Fruit fly (Drosophila melanogaster) whole organism, embryonic: Measurements from ENCODE around the gene CAH3.

ENCODE experiments used
- Ada2b ChIP-seq: fragments of 200-800 bp; sonication (Bioruptor generic); IDR thresholded peaks from 2 replicates; pipeline ENCODE4 v1.3.6; 2022; ENCODE audit warnings: missing biosample characterization, missing genetic modification characterization
- Aef1 ChIP-seq: fragments of 200-800 bp; sonication (Bioruptor generic); IDR thresholded peaks from 3 replicates; pipeline ENCODE4 v1.3.6; 2022; ENCODE audit warnings: missing biosample characterization, missing genetic modification characterization
- Bdp1 ChIP-seq: fragments of 200-800 bp; sonication (Bioruptor generic); optimal IDR thresholded peaks from 3 replicates; lab custom pipeline; 2016; ENCODE audit warnings: missing biosample characterization, missing genetic modification characterization
- Blimp-1 ChIP-seq: fragments of 200-800 bp; sonication (Bioruptor generic); optimal IDR thresholded peaks from 3 replicates; lab custom pipeline; 2018; ENCODE audit warnings: missing biosample characterization, missing genetic modification characterization, mild to moderate bottlenecking, moderate library complexity, missing genetic modification reagents
- BtbVII ChIP-seq: fragments of 200-800 bp; sonication (Bioruptor generic); optimal IDR thresholded peaks from 3 replicates; lab custom pipeline; 2017; ENCODE audit warnings: missing biosample characterization, mild to moderate bottlenecking, missing genetic modification characterization
- Bteb2 ChIP-seq: fragments of 200-800 bp; sonication (Bioruptor generic); optimal IDR thresholded peaks from 2 replicates; lab custom pipeline; 2016; ENCODE audit warnings: missing biosample characterization, missing genetic modification characterization
- CG10209 ChIP-seq: fragments of 200-800 bp; sonication (Bioruptor generic); optimal IDR thresholded peaks from 3 replicates; lab custom pipeline; 2017; ENCODE audit warnings: missing biosample characterization, mild to moderate bottlenecking, missing genetic modification characterization, missing genetic modification reagents
- CG10274 ChIP-seq: fragments of 200-800 bp; sonication (Bioruptor generic); optimal IDR thresholded peaks from 3 replicates; lab custom pipeline; 2017; ENCODE audit warnings: missing biosample characterization, mild to moderate bottlenecking, missing genetic modification characterization
- CG12744 ChIP-seq: fragments of 200-800 bp; sonication (Bioruptor generic); optimal IDR thresholded peaks from 2 replicates; lab custom pipeline; 2016; ENCODE audit warnings: missing biosample characterization, missing genetic modification characterization
- CG16815 ChIP-seq: fragments of 200-800 bp; sonication (Bioruptor generic); optimal IDR thresholded peaks from 3 replicates; lab custom pipeline; 2017; ENCODE audit warnings: missing biosample characterization, mild to moderate bottlenecking, missing genetic modification characterization
- CG18764 ChIP-seq: fragments of 200-800 bp; sonication (Bioruptor generic); optimal IDR thresholded peaks from 3 replicates; lab custom pipeline; 2016; ENCODE audit warnings: missing biosample characterization, missing genetic modification characterization
- CG2199 ChIP-seq: fragments of 200-800 bp; sonication (Bioruptor generic); IDR thresholded peaks from 3 replicates; pipeline ENCODE4 v1.3.6; 2022; ENCODE audit warnings: missing biosample characterization, missing genetic modification characterization
- CG3065 ChIP-seq: fragments of 200-800 bp; sonication (Bioruptor generic); optimal IDR thresholded peaks from 2 replicates; lab custom pipeline; 2016; ENCODE audit warnings: missing biosample characterization, missing genetic modification characterization
- CG32772 ChIP-seq: fragments of 200-800 bp; sonication (Bioruptor generic); IDR thresholded peaks from 2 replicates; pipeline ENCODE4 v1.3.6; 2022; ENCODE audit warnings: missing biosample characterization, missing genetic modification characterization
- CG34376 ChIP-seq: fragments of 200-800 bp; sonication (Bioruptor generic); optimal IDR thresholded peaks from 2 replicates; lab custom pipeline; 2018; ENCODE audit warnings: missing biosample characterization, mild to moderate bottlenecking, missing genetic modification characterization
- CG3726 ChIP-seq: fragments of 200-800 bp; sonication (Bioruptor generic); IDR thresholded peaks from 3 replicates; pipeline ENCODE4, ENCODE4 v1.3.6; 2022; ENCODE audit warnings: missing biosample characterization, missing genetic modification characterization
- CG3838 ChIP-seq: fragments of 200-800 bp; sonication (Bioruptor generic); optimal IDR thresholded peaks from 3 replicates; lab custom pipeline; 2016; ENCODE audit warnings: missing biosample characterization, missing genetic modification characterization
- CG4282 ChIP-seq: fragments of 200-800 bp; sonication (Bioruptor generic); optimal IDR thresholded peaks from 2 replicates; lab custom pipeline; 2016; ENCODE audit warnings: missing biosample characterization, missing genetic modification characterization
- CG4360 ChIP-seq: fragments of 200-800 bp; sonication (Bioruptor generic); IDR thresholded peaks from 2 replicates; pipeline ENCODE4 v1.3.6; 2022; ENCODE audit warnings: missing biosample characterization, missing genetic modification characterization
- CG4404 ChIP-seq: fragments of 200-800 bp; sonication (Bioruptor generic); IDR thresholded peaks from 2 replicates; pipeline ENCODE4 v1.3.6; 2022; ENCODE audit warnings: missing biosample characterization, missing genetic modification characterization
- CG7745 ChIP-seq: fragments of 200-800 bp; sonication (Bioruptor generic); optimal IDR thresholded peaks from 2 replicates; lab custom pipeline; 2018; ENCODE audit warnings: missing biosample characterization, mild to moderate bottlenecking, missing genetic modification characterization, moderate library complexity
- CG7963 ChIP-seq: fragments of 200-800 bp; sonication (Bioruptor generic); IDR thresholded peaks from 3 replicates; pipeline ENCODE4 v1.3.6; 2022; ENCODE audit warnings: missing biosample characterization, missing genetic modification characterization; ENCODE audit not compliant: partially characterized antibody
- CHES-1-like ChIP-seq: fragments of 200-800 bp; sonication (Bioruptor generic); optimal IDR thresholded peaks from 2 replicates; lab custom pipeline; 2016; ENCODE audit warnings: missing biosample characterization, missing genetic modification characterization
- CoRest ChIP-seq: fragments of 200-800 bp; sonication (Bioruptor generic); optimal IDR thresholded peaks from 3 replicates; lab custom pipeline; 2018; ENCODE audit warnings: missing biosample characterization, mild to moderate bottlenecking, missing genetic modification characterization, moderate library complexity
- Dek ChIP-seq: fragments of 200-800 bp; sonication (Bioruptor generic); optimal IDR thresholded peaks from 3 replicates; lab custom pipeline; 2019; ENCODE audit warnings: missing biosample characterization, mild to moderate bottlenecking, missing genetic modification characterization, moderate library complexity
- Dip3 ChIP-seq: fragments of 200-800 bp; sonication (Bioruptor generic); optimal IDR thresholded peaks from 3 replicates; lab custom pipeline; 2016; ENCODE audit warnings: missing biosample characterization, missing genetic modification characterization
- HLH3B ChIP-seq: fragments of 200-800 bp; sonication (Bioruptor generic); IDR thresholded peaks from 2 replicates; pipeline ENCODE4 v1.3.6; 2022; ENCODE audit warnings: missing biosample characterization, missing genetic modification characterization
- Hr3 ChIP-seq: fragments of 200-800 bp; sonication (Bioruptor generic); optimal IDR thresholded peaks from 3 replicates; lab custom pipeline; 2016; ENCODE audit warnings: missing biosample characterization, missing genetic modification characterization
- Lhr ChIP-seq: fragments of 200-800 bp; sonication (Bioruptor generic); optimal IDR thresholded peaks from 3 replicates; lab custom pipeline; 2017; ENCODE audit warnings: mild to moderate bottlenecking, missing biosample characterization, missing genetic modification reagents, missing genetic modification characterization
- Spps ChIP-seq: fragments of 200-800 bp; sonication (Bioruptor generic); optimal IDR thresholded peaks from 2 replicates; lab custom pipeline; 2018; ENCODE audit warnings: missing biosample characterization, mild to moderate bottlenecking, missing genetic modification characterization
- Sry-β ChIP-seq: fragments of 200-800 bp; sonication (Bioruptor generic); optimal IDR thresholded peaks from 2 replicates; lab custom pipeline; 2018; ENCODE audit warnings: missing biosample characterization, mild to moderate bottlenecking, missing genetic modification characterization, moderate library complexity
- abd-A ChIP-seq: fragments of 200-800 bp; sonication (Bioruptor generic); optimal IDR thresholded peaks from 3 replicates; lab custom pipeline; 2019; ENCODE audit warnings: missing biosample characterization, mild to moderate bottlenecking, missing genetic modification characterization, moderate library complexity
- ac ChIP-seq: fragments of 200-800 bp; sonication (Bioruptor generic); optimal IDR thresholded peaks from 3 replicates; lab custom pipeline; 2017; ENCODE audit warnings: missing biosample characterization, mild to moderate bottlenecking, missing genetic modification characterization
- chif ChIP-seq, 2 experiments: fragments of 200-800 bp; sonication (Bioruptor generic); optimal IDR thresholded peaks; 3 replicates each; lab custom pipeline; 2016; ENCODE audit warnings: missing biosample characterization in 2 of 2, missing genetic modification characterization in 2 of 2
- crol ChIP-seq: fragments of 200-800 bp; sonication (Bioruptor generic); IDR thresholded peaks from 2 replicates; pipeline ENCODE4 v1.3.6; 2022; ENCODE audit warnings: missing biosample characterization, missing genetic modification characterization
- danr ChIP-seq: fragments of 200-800 bp; sonication (Bioruptor generic); IDR thresholded peaks from 2 replicates; pipeline ENCODE4 v1.3.6; 2022; ENCODE audit warnings: missing biosample characterization, missing genetic modification characterization
- eve ChIP-seq, 2 experiments: fragments of >200 bp; optimal IDR thresholded peaks; 2 replicates each; lab custom pipeline; 2017; ENCODE audit warnings: missing biosample characterization in 2 of 2, missing genetic modification characterization in 2 of 2
- kni ChIP-seq: fragments of 200-800 bp; sonication (Bioruptor generic); optimal IDR thresholded peaks from 3 replicates; lab custom pipeline; 2017; ENCODE audit warnings: mild to moderate bottlenecking, missing biosample characterization, missing genetic modification reagents, missing genetic modification characterization
- knrl ChIP-seq: fragments of 200-800 bp; sonication (Bioruptor generic); IDR thresholded peaks from 3 replicates; pipeline ENCODE4 v1.3.6; 2022; ENCODE audit warnings: missing biosample characterization, missing genetic modification characterization; ENCODE audit not compliant: partially characterized antibody
- lov ChIP-seq, 2 experiments: fragments of 200-800 bp in 1 of 2; fragments of >200 bp in 1 of 2; sonication (Bioruptor generic) in 1 of 2; IDR thresholded peaks in 1 of 2; optimal IDR thresholded peaks in 1 of 2; 2 replicates in 1 of 2; 3 replicates in 1 of 2; pipeline versions ENCODE4 v1.3.6 to Lab custom; 2017 to 2022; ENCODE audit warnings: missing biosample characterization in 1 of 2, missing genetic modification characterization in 1 of 2
- pros ChIP-seq: fragments of 200-800 bp; sonication (Bioruptor generic); optimal IDR thresholded peaks from 3 replicates; lab custom pipeline; 2019; ENCODE audit warnings: missing biosample characterization, mild to moderate bottlenecking, missing genetic modification characterization, moderate library complexity
- row ChIP-seq: fragments of 200-800 bp; sonication (Bioruptor generic); IDR thresholded peaks from 3 replicates; pipeline ENCODE4 v1.3.6; 2022; ENCODE audit warnings: missing biosample characterization, missing genetic modification characterization
- sens ChIP-seq: fragments of 200-800 bp; sonication (Bioruptor generic); peaks from one replicate; lab custom pipeline; 2016; ENCODE audit warnings: missing biosample characterization, missing genetic modification characterization
- shn ChIP-seq: fragments of 200-800 bp; sonication (Bioruptor generic); optimal IDR thresholded peaks from 3 replicates; lab custom pipeline; 2016; ENCODE audit warnings: missing biosample characterization, missing genetic modification characterization
- sima ChIP-seq: fragments of 200-800 bp; sonication (Bioruptor generic); optimal IDR thresholded peaks from 2 replicates; lab custom pipeline; 2016; ENCODE audit warnings: missing biosample characterization, missing genetic modification characterization
- stc ChIP-seq: fragments of 200-800 bp; sonication (Bioruptor generic); IDR thresholded peaks from 2 replicates; pipeline ENCODE4 v1.3.6; 2022; ENCODE audit warnings: missing biosample characterization, missing genetic modification characterization
- tin ChIP-seq: fragments of 200-800 bp; sonication (Bioruptor generic); optimal IDR thresholded peaks from 3 replicates; lab custom pipeline; 2016; ENCODE audit warnings: missing biosample characterization, missing genetic modification characterization
- tll ChIP-seq, 2 experiments: fragments of 200-800 bp in 1 of 2; fragments of >200 bp in 1 of 2; sonication (Bioruptor generic) in 1 of 2; optimal IDR thresholded peaks; 2 replicates each; lab custom pipeline; 2017 to 2019; ENCODE audit warnings: missing biosample characterization in 2 of 2, missing genetic modification characterization in 2 of 2, mild to moderate bottlenecking in 1 of 2, moderate library complexity in 1 of 2
- tx ChIP-seq: fragments of 200-800 bp; sonication (Bioruptor generic); optimal IDR thresholded peaks from 2 replicates; lab custom pipeline; 2016; ENCODE audit warnings: missing biosample characterization, missing genetic modification characterization
- zfh1 ChIP-seq: fragments of 200-800 bp; sonication (Bioruptor generic); IDR thresholded peaks from 3 replicates; pipeline ENCODE4 v1.3.6; 2022; ENCODE audit warnings: missing biosample characterization, missing genetic modification characterization

Gene CAH3

dm6 chrX:8660354-8660753 is 20.7 kb upstream of the CAH3 start (continued):
- TF ChIP-seq CHES-1-like (GFP tag; lab: Kevin White, UChicago) (no peak), CG10209 (no peak), CG3065 (GFP tag; lab: Kevin White, UChicago) (no peak), CG3726 (no peak), tin (GFP tag; lab: Kevin White, UChicago) (no peak), zfh1 (GFP tag; lab: Robert Waterston, UW) (no peak), Ada2b (GFP tag; lab: Robert Waterston, UW) (no peak), ac (GFP tag; lab: Kevin White, UChicago) (no peak), knrl (GFP tag; lab: Robert Waterston, UW) (no peak), sens (GFP tag; lab: Kevin White, UChicago) (peak; percentile 39), CG18764 (no peak), stc (no peak), HLH3B (GFP tag; lab: Robert Waterston, UW) (no peak), crol (GFP tag; lab: Robert Waterston, UW) (peak; percentile 89), pros (GFP tag; lab: Kevin White, UChicago) (peak; percentile 90), CG4360 (GFP tag; lab: Robert Waterston, UW) (no peak), CoRest (no peak), tll (GFP tag; optimal IDR thresholded peaks at IDR 0.05; lab: Kevin White, UChicago) (no peak), row (GFP tag; lab: Robert Waterston, UW) (no peak; the same call in 2 of the 3 replicates), Lhr (no peak), eve (GFP tag; optimal IDR thresholded peaks at IDR 0.05; lab: Kevin White, UChicago) (no peak), CG7745 (no peak), chif (GFP tag; optimal IDR thresholded peaks at IDR 0.05; lab: Kevin White, UChicago) (no peak)

- no peak for TF ChIP-seq CG34376 (GFP tag; lab: Kevin White, UChicago)
- no peak for TF ChIP-seq tx
- peak; percentile 81 for TF ChIP-seq abd-A
- peak; percentile 82 for TF ChIP-seq CG4360 (GFP tag; lab: Robert Waterston, UW)
- TF ChIP-seq lov (optimal IDR thresholded peaks at IDR 0.05; lab: Kevin White, UChicago): no peak
- TF ChIP-seq lov (GFP tag; IDR thresholded peaks at IDR 0.05; lab: Robert Waterston, UW): no peak
- TF ChIP-seq shn (GFP tag; lab: Kevin White, UChicago): no peak
- TF ChIP-seq CG10274 (GFP tag; lab: Kevin White, UChicago): no peak
- no peak for TF ChIP-seq CG4282
- TF ChIP-seq CG4404 (GFP tag; lab: Robert Waterston, UW): no peak
- TF ChIP-seq Blimp-1 (GFP tag; lab: Kevin White, UChicago): no peak
- peak; percentile 3 for TF ChIP-seq pros (GFP tag; lab: Kevin White, UChicago)
- TF ChIP-seq Aef1 (GFP tag; lab: Robert Waterston, UW): no peak
- TF ChIP-seq kni (GFP tag; lab: Kevin White, UChicago): peak; percentile 69
- TF ChIP-seq sima (GFP tag; lab: Kevin White, UChicago): no peak
- no peak for TF ChIP-seq CG3838 (GFP tag; lab: Kevin White, UChicago)
- no peak for TF ChIP-seq CG2199 (GFP tag; lab: Robert Waterston, UW)
- TF ChIP-seq CG32772 (GFP tag; lab: Robert Waterston, UW): no peak
- peak; percentile 79 for TF ChIP-seq Sry-β (GFP tag; lab: Kevin White, UChicago)
- TF ChIP-seq CG16815 (GFP tag; lab: Kevin White, UChicago): no peak
- no peak for TF ChIP-seq CG12744 (GFP tag; lab: Kevin White, UChicago)
- TF ChIP-seq danr (GFP tag; lab: Robert Waterston, UW): no peak
- TF ChIP-seq Bteb2: no peak
- no peak for TF ChIP-seq Hr3 (GFP tag; lab: Kevin White, UChicago)
- no peak for TF ChIP-seq Dek (tag; lab: Kevin White, UChicago)
- TF ChIP-seq Spps (tag; lab: Kevin White, UChicago): no peak
- no peak for TF ChIP-seq Dip3 (GFP tag; lab: Kevin White, UChicago)
- TF ChIP-seq BtbVII (GFP tag; lab: Kevin White, UChicago): no peak
- no peak for TF ChIP-seq Bdp1 (GFP tag; lab: Kevin White, UChicago)
- no peak for TF ChIP-seq CG7963 (GFP tag; lab: Robert Waterston, UW)
Observed at dm6 chrX:8661162-8661807, 19.8 kb upstream of the CAH3 start.
